Worm (Caenorhabditis elegans): ENCODE measurements around the gene srh-134.

srh-134 gene

ce11 chrV:17981732-17982131 is 35.4 kb downstream of the srh-134 start:
- no peak for TF ChIP-seq dao-5 (tag; optimal IDR thresholded peaks at IDR 0.05)
- TF ChIP-seq W03F9.2 (tag; optimal IDR thresholded peaks at IDR 0.05), result no peak
- no peak for TF ChIP-seq him-1 (tag; optimal IDR thresholded peaks at IDR 0.05)

- no peak for TF ChIP-seq W03F9.2 (tag; optimal IDR thresholded peaks at IDR 0.05)
Measured at ce11 chrV:17979789-17980188, 37.3 kb downstream of the srh-134 start, which contains the start of gene snx-6. TSS of gene snx-6 (minus strand) at chrV:17980082.

ce11 chrV:17978207-17978606 is 38.9 kb downstream of the srh-134 start:
- no peak for TF ChIP-seq him-1 (tag; optimal IDR thresholded peaks at IDR 0.05)
- no peak for TF ChIP-seq W03F9.2 (tag; optimal IDR thresholded peaks at IDR 0.05)
- TF ChIP-seq dao-5 (tag; optimal IDR thresholded peaks at IDR 0.05), result no peak

- TF ChIP-seq him-1 (tag; optimal IDR thresholded peaks at IDR 0.05) (no peak), dao-5 (tag; optimal IDR thresholded peaks at IDR 0.05) (no peak), W03F9.2 (tag; optimal IDR thresholded peaks at IDR 0.05) (no peak)
Measured at ce11 chrV:17966747-17967146, 50.4 kb downstream of the srh-134 start, which contains the start of gene gck-3. TSS of gene gck-3 (minus strand) at chrV:17966847.
